Fruit fly (Drosophila melanogaster) whole organism, embryonic: Measurements from ENCODE around the gene JMJD5.
A peak's percentile ranks its signal among the peaks of the same experiment; 100 is the strongest.

Source experiments
- Aef1 ChIP-seq: fragments of 200-800 bp; sonication (Bioruptor generic); IDR thresholded peaks from 3 replicates; pipeline ENCODE4 v1.3.6; 2022; ENCODE audit warnings: missing biosample characterization, missing genetic modification characterization
- Bgb ChIP-seq: fragments of 200-800 bp; sonication (Bioruptor generic); IDR thresholded peaks from 2 replicates; pipeline ENCODE4 v1.3.6; 2022; ENCODE audit warnings: missing biosample characterization, missing genetic modification characterization; ENCODE audit not compliant: partially characterized antibody
- BtbVII ChIP-seq: fragments of 200-800 bp; sonication (Bioruptor generic); optimal IDR thresholded peaks from 3 replicates; lab custom pipeline; 2017; ENCODE audit warnings: missing biosample characterization, mild to moderate bottlenecking, missing genetic modification characterization
- CG10267 ChIP-seq: fragments of 200-800 bp; sonication (Bioruptor generic); optimal IDR thresholded peaks from 2 replicates; lab custom pipeline; 2018; ENCODE audit warnings: missing biosample characterization, mild to moderate bottlenecking, missing genetic modification characterization, moderate library complexity
- CG10959 ChIP-seq: fragments of 200-800 bp; sonication (Bioruptor generic); IDR thresholded peaks from 2 replicates; pipeline ENCODE4 v1.3.6; 2022; ENCODE audit warnings: missing biosample characterization, missing genetic modification characterization
- CG1233 ChIP-seq: fragments of 200-800 bp; sonication (Bioruptor generic); optimal IDR thresholded peaks from 4 replicates; lab custom pipeline; 2018; ENCODE audit warnings: missing biosample characterization, mild to moderate bottlenecking, missing genetic modification characterization
- CG18619 ChIP-seq: fragments of 200-800 bp; sonication (Bioruptor generic); optimal IDR thresholded peaks from 3 replicates; lab custom pipeline; 2017; ENCODE audit warnings: missing biosample characterization, mild to moderate bottlenecking, missing genetic modification characterization
- CG2202 ChIP-seq: fragments of 200-800 bp; sonication (Bioruptor generic); optimal IDR thresholded peaks from 2 replicates; lab custom pipeline; 2018; ENCODE audit warnings: missing biosample characterization, mild to moderate bottlenecking, missing genetic modification characterization
- CG3065 ChIP-seq: fragments of 200-800 bp; sonication (Bioruptor generic); optimal IDR thresholded peaks from 2 replicates; lab custom pipeline; 2016; ENCODE audit warnings: missing biosample characterization, missing genetic modification characterization
- CG3726 ChIP-seq: fragments of 200-800 bp; sonication (Bioruptor generic); IDR thresholded peaks from 3 replicates; pipeline ENCODE4, ENCODE4 v1.3.6; 2022; ENCODE audit warnings: missing biosample characterization, missing genetic modification characterization
- CG3847 ChIP-seq: fragments of 200-800 bp; sonication (Bioruptor generic); IDR thresholded peaks from 2 replicates; pipeline ENCODE4 v1.3.6; 2022; ENCODE audit warnings: missing biosample characterization, missing genetic modification characterization
- CG4328 ChIP-seq: fragments of 200-800 bp; sonication (Bioruptor generic); optimal IDR thresholded peaks from 3 replicates; lab custom pipeline; 2017; ENCODE audit warnings: missing biosample characterization, missing genetic modification reagents, missing genetic modification characterization
- CG6175 ChIP-seq: fragments of 200-800 bp; sonication (Bioruptor generic); IDR thresholded peaks from 3 replicates; pipeline ENCODE4 v1.3.6; 2022; ENCODE audit warnings: missing biosample characterization, missing genetic modification characterization
- CG6272 ChIP-seq: fragments of 200-800 bp; sonication (Bioruptor generic); IDR thresholded peaks from 2 replicates; pipeline ENCODE4 v1.3.6; 2022; ENCODE audit warnings: missing biosample characterization, missing genetic modification characterization
- CG6654 ChIP-seq: fragments of 200-800 bp; sonication (Bioruptor generic); optimal IDR thresholded peaks from 2 replicates; lab custom pipeline; 2017; ENCODE audit warnings: missing biosample characterization, mild to moderate bottlenecking, missing genetic modification characterization
- CG6683 ChIP-seq: fragments of 200-800 bp; sonication (Bioruptor generic); optimal IDR thresholded peaks from 2 replicates; lab custom pipeline; 2017; ENCODE audit warnings: missing biosample characterization, mild to moderate bottlenecking, missing genetic modification characterization, missing genetic modification reagents
- CG6813 ChIP-seq: fragments of 200-800 bp; sonication (Bioruptor generic); optimal IDR thresholded peaks from 2 replicates; lab custom pipeline; 2017; ENCODE audit warnings: missing biosample characterization, missing genetic modification characterization, mild to moderate bottlenecking, moderate library complexity, missing genetic modification reagents
- CG8089 ChIP-seq: fragments of 200-800 bp; sonication (Bioruptor generic); optimal IDR thresholded peaks from 3 replicates; lab custom pipeline; 2016; ENCODE audit warnings: missing biosample characterization, missing genetic modification characterization
- CG8944 ChIP-seq: fragments of 200-800 bp; sonication (Bioruptor generic); optimal IDR thresholded peaks from 3 replicates; lab custom pipeline; 2016; ENCODE audit warnings: missing biosample characterization, missing genetic modification characterization
- CG9797 ChIP-seq: fragments of 200-800 bp; sonication (Bioruptor generic); optimal IDR thresholded peaks from 3 replicates; lab custom pipeline; 2018; ENCODE audit warnings: missing biosample characterization, mild to moderate bottlenecking, missing genetic modification characterization
- CG9817 ChIP-seq: fragments of 200-800 bp; sonication (Bioruptor generic); optimal IDR thresholded peaks from 2 replicates; lab custom pipeline; 2018; ENCODE audit warnings: missing biosample characterization, mild to moderate bottlenecking, missing genetic modification characterization, moderate library complexity
- Dfd ChIP-seq, 2 experiments: fragments of >200 bp; optimal IDR thresholded peaks; 2 replicates each; lab custom pipeline; 2017; ENCODE audit warnings: missing biosample characterization in 2 of 2, missing genetic modification characterization in 2 of 2
- Dip2 ChIP-seq: fragments of 200-800 bp; sonication (Bioruptor generic); IDR thresholded peaks from 2 replicates; pipeline ENCODE4 v1.3.6; 2022; ENCODE audit warnings: missing biosample characterization, missing genetic modification characterization
- Eip74EF ChIP-seq, 2 experiments: fragments of 200-800 bp in 1 of 2; fragments of >200 bp in 1 of 2; sonication (Bioruptor generic) in 1 of 2; optimal IDR thresholded peaks; 2 replicates each; lab custom pipeline; 2017 to 2019; ENCODE audit warnings: missing biosample characterization in 2 of 2, missing genetic modification characterization in 2 of 2, mild to moderate bottlenecking in 1 of 2, moderate library complexity in 1 of 2
- HmgD ChIP-seq: fragments of 200-800 bp; sonication (Bioruptor generic); optimal IDR thresholded peaks from 3 replicates; lab custom pipeline; 2016; ENCODE audit warnings: missing biosample characterization, missing genetic modification characterization
- Neu2 ChIP-seq: fragments of 200-800 bp; sonication (Bioruptor generic); optimal IDR thresholded peaks from 3 replicates; lab custom pipeline; 2016; ENCODE audit warnings: missing biosample characterization, missing genetic modification characterization, borderline replicate concordance
- Nf-YB ChIP-seq: fragments of 200-800 bp; sonication (Bioruptor generic); optimal IDR thresholded peaks from 3 replicates; lab custom pipeline; 2019; ENCODE audit warnings: missing biosample characterization, mild to moderate bottlenecking, missing genetic modification characterization, moderate library complexity
- Nf-YC ChIP-seq: fragments of 200-800 bp; optimal IDR thresholded peaks from 3 replicates; lab custom pipeline; 2019; ENCODE audit warnings: missing biosample characterization, mild to moderate bottlenecking, missing genetic modification characterization, moderate library complexity
- Oaz ChIP-seq: fragments of 200-800 bp; sonication (Bioruptor generic); IDR thresholded peaks from 2 replicates; pipeline ENCODE4 v1.3.6; 2022; ENCODE audit warnings: missing biosample characterization, missing genetic modification characterization
- ac ChIP-seq: fragments of 200-800 bp; sonication (Bioruptor generic); optimal IDR thresholded peaks from 3 replicates; lab custom pipeline; 2017; ENCODE audit warnings: missing biosample characterization, mild to moderate bottlenecking, missing genetic modification characterization
- bsh ChIP-seq, 2 experiments: fragments of 200-800 bp; sonication (Bioruptor generic); optimal IDR thresholded peaks; 2 replicates each; lab custom pipeline; 2017 to 2018; ENCODE audit warnings: mild to moderate bottlenecking in 2 of 2, missing biosample characterization in 2 of 2, missing genetic modification characterization in 2 of 2, moderate library complexity in 1 of 2
- crc ChIP-seq: fragments of 200-800 bp; sonication (Bioruptor generic); optimal IDR thresholded peaks from 2 replicates; lab custom pipeline; 2016; ENCODE audit warnings: missing biosample characterization, missing genetic modification characterization
- fd3F ChIP-seq: fragments of 200-800 bp; sonication (Bioruptor generic); optimal IDR thresholded peaks from 2 replicates; lab custom pipeline; 2018; ENCODE audit warnings: missing biosample characterization, mild to moderate bottlenecking, missing genetic modification characterization, moderate library complexity
- fd96Cb ChIP-seq: fragments of 200-800 bp; sonication (Bioruptor generic); optimal IDR thresholded peaks from 2 replicates; lab custom pipeline; 2018; ENCODE audit warnings: missing biosample characterization, mild to moderate bottlenecking, missing genetic modification characterization, moderate library complexity
- fu2 ChIP-seq: fragments of 200-800 bp; sonication (Bioruptor generic); optimal IDR thresholded peaks from 2 replicates; lab custom pipeline; 2016; ENCODE audit warnings: missing biosample characterization, missing genetic modification characterization
- her ChIP-seq: fragments of 200-800 bp; sonication (Bioruptor generic); optimal IDR thresholded peaks from 2 replicates; lab custom pipeline; 2016; ENCODE audit warnings: missing biosample characterization, missing genetic modification characterization
- lov ChIP-seq, 2 experiments: fragments of 200-800 bp in 1 of 2; fragments of >200 bp in 1 of 2; sonication (Bioruptor generic) in 1 of 2; IDR thresholded peaks in 1 of 2; optimal IDR thresholded peaks in 1 of 2; 2 replicates in 1 of 2; 3 replicates in 1 of 2; pipeline versions ENCODE4 v1.3.6 to Lab custom; 2017 to 2022; ENCODE audit warnings: missing biosample characterization in 1 of 2, missing genetic modification characterization in 1 of 2
- mirr ChIP-seq: fragments of 200-800 bp; sonication (Bioruptor generic); optimal IDR thresholded peaks from 3 replicates; lab custom pipeline; 2018; ENCODE audit warnings: missing biosample characterization, mild to moderate bottlenecking, missing genetic modification characterization
- prd ChIP-seq, 3 experiments: fragments of >200 bp in 2 of 3; fragments of 200-800 bp in 1 of 3; sonication (Bioruptor generic) in 1 of 3; optimal IDR thresholded peaks in 2 of 3; IDR thresholded peaks in 1 of 3; 2 replicates in 2 of 3; 3 replicates in 1 of 3; pipeline versions ENCODE4 v1.3.6 to Lab custom; 2017 to 2022; ENCODE audit warnings: missing biosample characterization in 1 of 3, missing genetic modification characterization in 1 of 3
- row ChIP-seq: fragments of 200-800 bp; sonication (Bioruptor generic); IDR thresholded peaks from 3 replicates; pipeline ENCODE4 v1.3.6; 2022; ENCODE audit warnings: missing biosample characterization, missing genetic modification characterization
- sd ChIP-seq: fragments of 200-800 bp; sonication (Bioruptor generic); optimal IDR thresholded peaks from 3 replicates; lab custom pipeline; 2018; ENCODE audit warnings: missing biosample characterization, mild to moderate bottlenecking, missing genetic modification characterization, moderate library complexity
- sim ChIP-seq: fragments of 200-800 bp; sonication (Bioruptor generic); IDR thresholded peaks from 2 replicates; pipeline ENCODE4 v1.3.6; 2022; ENCODE audit warnings: missing biosample characterization, missing genetic modification characterization
- slp2 ChIP-seq: fragments of 200-800 bp; sonication (Bioruptor generic); optimal IDR thresholded peaks from 2 replicates; lab custom pipeline; 2016; ENCODE audit warnings: missing biosample characterization, missing genetic modification characterization
- sna ChIP-seq: fragments of 200-800 bp; sonication (Bioruptor generic); IDR thresholded peaks from 2 replicates; pipeline ENCODE4 v1.3.6; 2022; ENCODE audit warnings: missing biosample characterization, missing genetic modification characterization; ENCODE audit not compliant: partially characterized antibody
- trh ChIP-seq: fragments of 200-800 bp; sonication (Bioruptor generic); optimal IDR thresholded peaks from 2 replicates; lab custom pipeline; 2016; ENCODE audit warnings: missing biosample characterization, missing genetic modification characterization
- unc-4 ChIP-seq: fragments of 200-800 bp; sonication (Bioruptor generic); IDR thresholded peaks from 2 replicates; pipeline ENCODE4 v1.3.6; 2022; ENCODE audit warnings: missing biosample characterization, missing genetic modification characterization; ENCODE audit not compliant: partially characterized antibody
- wek ChIP-seq: fragments of 200-800 bp; sonication (Bioruptor generic); optimal IDR thresholded peaks from 3 replicates; lab custom pipeline; 2018; ENCODE audit warnings: missing biosample characterization, mild to moderate bottlenecking, missing genetic modification characterization, moderate library complexity

The JMJD5 gene

DNA sequence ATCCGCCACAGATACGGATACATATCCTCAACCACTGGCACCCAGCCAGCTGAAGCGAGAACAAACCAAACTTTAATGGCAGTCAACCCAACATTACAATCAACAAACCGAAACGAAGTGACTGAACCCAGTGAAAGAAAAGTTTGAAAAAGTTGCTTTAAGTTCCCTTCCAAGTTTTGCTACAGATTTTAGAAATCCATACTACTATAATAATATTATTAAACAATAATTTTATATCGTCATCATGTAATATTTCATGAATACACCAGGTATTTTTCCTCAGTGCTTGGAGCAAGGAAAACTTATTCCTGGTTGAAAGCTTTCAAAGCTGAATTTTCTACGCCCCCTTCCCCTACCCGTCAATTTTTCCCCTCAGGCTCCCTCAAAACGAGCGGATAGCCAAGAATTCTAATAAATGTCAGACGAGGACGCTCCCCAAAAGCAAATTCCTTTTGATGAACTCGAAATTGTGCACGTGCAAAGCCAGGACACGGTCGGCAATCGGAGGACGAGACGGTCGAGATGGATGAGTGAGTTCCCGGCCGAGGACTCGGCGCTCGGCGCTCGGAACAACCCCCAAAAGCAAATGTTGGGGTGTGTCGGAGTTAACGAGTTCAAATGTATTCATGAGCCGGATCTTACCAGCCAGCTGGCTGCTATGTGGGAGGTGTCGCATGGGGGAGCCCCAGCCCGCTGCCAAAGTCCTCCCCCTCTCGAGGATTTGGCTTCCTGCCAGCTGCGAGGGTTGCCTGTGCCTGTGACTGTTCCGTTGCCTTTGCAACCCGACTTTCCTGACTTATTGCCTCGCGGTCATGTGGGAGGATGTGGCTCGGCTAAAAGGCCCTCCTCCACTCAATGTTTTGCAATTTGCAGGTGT is 44.0 kb downstream of the JMJD5 start (continued):
- TF ChIP-seq trh (GFP tag; lab: Kevin White, UChicago) = no peak
- no peak for TF ChIP-seq wek (GFP tag; lab: Kevin White, UChicago)
- TF ChIP-seq sna (GFP tag; lab: Robert Waterston, UW) = no peak
- TF ChIP-seq CG10267 = peak; percentile 52
- TF ChIP-seq CG8089 (GFP tag; lab: Kevin White, UChicago) = no peak
- TF ChIP-seq fd96Cb (tag; lab: Kevin White, UChicago) = peak; percentile 69
- TF ChIP-seq CG3065 = no peak
- TF ChIP-seq HmgD (GFP tag; lab: Kevin White, UChicago) = no peak
- TF ChIP-seq sd (tag; lab: Kevin White, UChicago) = peak; percentile 78
- no peak for TF ChIP-seq CG8944 (GFP tag; lab: Kevin White, UChicago)
- peak in 1 of 2 experiments; percentile 48 for TF ChIP-seq Eip74EF (GFP tag; optimal IDR thresholded peaks at IDR 0.05; lab: Kevin White, UChicago)
- TF ChIP-seq ac (GFP tag; lab: Kevin White, UChicago) = no peak
- no peak for TF ChIP-seq Nf-YB (GFP tag; lab: Kevin White, UChicago)
- peak; percentile 63 for TF ChIP-seq CG6683 (GFP tag; lab: Kevin White, UChicago)
- no peak for TF ChIP-seq Dfd (GFP tag; optimal IDR thresholded peaks at IDR 0.05; lab: Kevin White, UChicago)
- peak; percentile 44; the same call in 1 of the 2 replicates for TF ChIP-seq CG6272 (GFP tag; lab: Robert Waterston, UW)
- TF ChIP-seq CG10959 (GFP tag; lab: Robert Waterston, UW) = no peak
- peak; percentile 9 for TF ChIP-seq Nf-YC
- TF ChIP-seq Aef1 (GFP tag; lab: Robert Waterston, UW) = peak; percentile 55
- no peak for TF ChIP-seq prd (optimal IDR thresholded peaks at IDR 0.05; lab: Kevin White, UChicago)
- peak; percentile 68 for TF ChIP-seq prd (GFP tag; IDR thresholded peaks at IDR 0.05; lab: Robert Waterston, UW)
- no peak for TF ChIP-seq her (GFP tag; lab: Kevin White, UChicago)
- TF ChIP-seq Neu2 (GFP tag; lab: Kevin White, UChicago) = no peak
- TF ChIP-seq bsh (GFP tag; optimal IDR thresholded peaks at IDR 0.05; lab: Kevin White, UChicago) = peak in 1 of 2 experiments; percentile 54
- TF ChIP-seq BtbVII = peak; percentile 76
- no peak for TF ChIP-seq fu2 (GFP tag; lab: Kevin White, UChicago)
- no peak for TF ChIP-seq CG3726 (GFP tag; lab: Robert Waterston, UW)
- TF ChIP-seq CG6175 (GFP tag; lab: Robert Waterston, UW) = no peak
- TF ChIP-seq crc (GFP tag; lab: Kevin White, UChicago) = no peak
- TF ChIP-seq mirr (GFP tag; lab: Kevin White, UChicago) = no peak
- peak; percentile 60 for TF ChIP-seq row (GFP tag; lab: Robert Waterston, UW)
- no peak for TF ChIP-seq Dip2 (GFP tag; lab: Robert Waterston, UW)
- TF ChIP-seq CG6813 (GFP tag; lab: Kevin White, UChicago) = peak; percentile 68
- TF ChIP-seq Oaz (GFP tag; lab: Robert Waterston, UW) = no peak
- no peak for TF ChIP-seq sim (GFP tag; lab: Robert Waterston, UW)
- TF ChIP-seq CG9797 (GFP tag; lab: Kevin White, UChicago) = no peak
- TF ChIP-seq slp2 = no peak
- TF ChIP-seq CG6654 (GFP tag; lab: Kevin White, UChicago) = peak; percentile 21
- no peak for TF ChIP-seq CG4328 (GFP tag; lab: Kevin White, UChicago)
- no peak for TF ChIP-seq unc-4 (GFP tag; lab: Robert Waterston, UW)
- TF ChIP-seq CG3847 = no peak
- no peak for TF ChIP-seq lov (optimal IDR thresholded peaks at IDR 0.05; lab: Kevin White, UChicago)
- no peak for TF ChIP-seq lov (GFP tag; IDR thresholded peaks at IDR 0.05; lab: Robert Waterston, UW)
- peak; percentile 19 for TF ChIP-seq CG1233
- TF ChIP-seq CG2202 (tag; lab: Kevin White, UChicago) = no peak
- TF ChIP-seq fd3F = no peak
- no peak for TF ChIP-seq CG18619
- TF ChIP-seq Bgb (GFP tag; lab: Robert Waterston, UW) = no peak
- peak; percentile 6 for TF ChIP-seq CG9817 (tag; lab: Kevin White, UChicago)
